Fruit fly (Drosophila melanogaster): Measurements from ENCODE around the gene CG5381.

CG5381 gene

dm6 chr2L:10341405-10341804 lies 18.5 kb upstream of the CG5381 start, which contains the start of gene CG31715 (continued):
- TF ChIP-seq lz (GFP tag; optimal IDR thresholded peaks at IDR 0.05) (no peak), Blimp-1 (GFP tag; optimal IDR thresholded peaks at IDR 0.05) (no peak), ss (GFP tag; optimal IDR thresholded peaks at IDR 0.05) (no peak), Gug (GFP tag; IDR thresholded peaks at IDR 0.05) (no peak), pdm3 (GFP tag; optimal IDR thresholded peaks at IDR 0.05) (peak; percentile 23), Eip78C (GFP tag) (no peak), Eip75B (GFP tag; optimal IDR thresholded peaks at IDR 0.05) (peak; percentile 38), CG6792 (GFP tag; optimal IDR thresholded peaks at IDR 0.05) (no peak), CG15336 (GFP tag; IDR thresholded peaks at IDR 0.05) (no peak; the same call in 1 of the 2 replicates), CG6808 (GFP tag; optimal IDR thresholded peaks at IDR 0.05) (no peak)

- TF ChIP-seq Eip78C (GFP tag) (peak; percentile 24), CG9139 (GFP tag; optimal IDR thresholded peaks at IDR 0.05) (no peak), CG15336 (GFP tag; IDR thresholded peaks at IDR 0.05) (no peak), CG8319 (GFP tag; optimal IDR thresholded peaks at IDR 0.05) (no peak), svp (GFP tag) (peak; percentile 71)
Measured at dm6 chr2L:10339841-10340240, 16.9 kb upstream of the CG5381 start.

- TF ChIP-seq CG6792 (GFP tag; optimal IDR thresholded peaks at IDR 0.05), result no peak
- TF ChIP-seq Lpt (GFP tag; optimal IDR thresholded peaks at IDR 0.05), result peak; percentile 16
- TF ChIP-seq ss (GFP tag; optimal IDR thresholded peaks at IDR 0.05), result no peak
- no peak for TF ChIP-seq CG8319 (GFP tag; optimal IDR thresholded peaks at IDR 0.05)
- no peak for TF ChIP-seq CG34406 (GFP tag; optimal IDR thresholded peaks at IDR 0.05)
- peak; percentile 28 for TF ChIP-seq Hr4 (GFP tag; optimal IDR thresholded peaks at IDR 0.05)
- TF ChIP-seq Ets96B (tag; optimal IDR thresholded peaks at IDR 0.05), result no peak
- TF ChIP-seq fkh (GFP tag; optimal IDR thresholded peaks at IDR 0.05), result peak; percentile 78
- no peak for TF ChIP-seq fd85E (GFP tag; optimal IDR thresholded peaks at IDR 0.05)
- peak; percentile 25 for TF ChIP-seq Smox (GFP tag; optimal IDR thresholded peaks at IDR 0.05)
- TF ChIP-seq CG6854 (GFP tag; optimal IDR thresholded peaks at IDR 0.05), result peak; percentile 19
- TF ChIP-seq Hr38 (GFP tag; optimal IDR thresholded peaks at IDR 0.05), result no peak
- no peak for TF ChIP-seq Gug (GFP tag; IDR thresholded peaks at IDR 0.05)
- TF ChIP-seq CG6808 (GFP tag; optimal IDR thresholded peaks at IDR 0.05), result no peak
- peak; percentile 15 for TF ChIP-seq lz (GFP tag; optimal IDR thresholded peaks at IDR 0.05)
- TF ChIP-seq eg (GFP tag; IDR thresholded peaks at IDR 0.05), result no peak
- TF ChIP-seq Met (GFP tag; optimal IDR thresholded peaks at IDR 0.05), result peak; percentile 18
- no peak for TF ChIP-seq CG6276 (GFP tag; optimal IDR thresholded peaks at IDR 0.05)
- no peak for TF ChIP-seq dac (GFP tag; optimal IDR thresholded peaks at IDR 0.05)
- peak; percentile 38 for TF ChIP-seq CG3032 (tag; optimal IDR thresholded peaks at IDR 0.05)
- peak; percentile 1 for TF ChIP-seq cyc (GFP tag; optimal IDR thresholded peaks at IDR 0.05)
- peak; percentile 1 for TF ChIP-seq achi (GFP tag; optimal IDR thresholded peaks at IDR 0.05)
- TF ChIP-seq CG3919 (GFP tag; optimal IDR thresholded peaks at IDR 0.05), result peak; percentile 21
- TF ChIP-seq CG10631 (GFP tag; optimal IDR thresholded peaks at IDR 0.05), result peak; percentile 45
- no peak for TF ChIP-seq CG10669 (GFP tag; optimal IDR thresholded peaks at IDR 0.05)
- TF ChIP-seq CG9139 (GFP tag; optimal IDR thresholded peaks at IDR 0.05), result no peak
- TF ChIP-seq CG7368 (GFP tag; optimal IDR thresholded peaks at IDR 0.05), result no peak
- TF ChIP-seq Eip93F (GFP tag; optimal IDR thresholded peaks at IDR 0.05), result peak; percentile 25
- peak; percentile 39 for TF ChIP-seq pdm3 (GFP tag; optimal IDR thresholded peaks at IDR 0.05)
- no peak for TF ChIP-seq CG32006 (GFP tag; optimal IDR thresholded peaks at IDR 0.05)
- peak; percentile 63 for TF ChIP-seq CG15336 (GFP tag; IDR thresholded peaks at IDR 0.05)
- no peak for TF ChIP-seq CG31627 (GFP tag; optimal IDR thresholded peaks at IDR 0.05)
- TF ChIP-seq Eip78C (GFP tag), result peak; percentile 73
- TF ChIP-seq vri (GFP tag; optimal IDR thresholded peaks at IDR 0.05), result peak; percentile 44
- no peak for TF ChIP-seq CG8632 (GFP tag; optimal IDR thresholded peaks at IDR 0.05)
- no peak for TF ChIP-seq CG8119 (GFP tag; IDR thresholded peaks at IDR 0.05)
- no peak for TF ChIP-seq CG6163 (GFP tag; IDR thresholded peaks at IDR 0.05)
- TF ChIP-seq dsx (GFP tag; optimal IDR thresholded peaks at IDR 0.05; ENCODE audit: poor library complexity, severe bottlenecking), result peak; percentile 19
- TF ChIP-seq Blimp-1 (GFP tag; optimal IDR thresholded peaks at IDR 0.05), result no peak
- peak; percentile 53 for TF ChIP-seq esn (GFP tag; optimal IDR thresholded peaks at IDR 0.05)
- no peak for TF ChIP-seq CG11762 (GFP tag; optimal IDR thresholded peaks at IDR 0.05; ENCODE audit: insufficient read depth)
- no peak for TF ChIP-seq CG4318 (GFP tag; optimal IDR thresholded peaks at IDR 0.05)
- no peak for TF ChIP-seq CG1621 (tag; optimal IDR thresholded peaks at IDR 0.05)
- TF ChIP-seq OdsH (GFP tag; optimal IDR thresholded peaks at IDR 0.05), result peak; percentile 31
Measured at dm6 chr2L:10339212-10339721, 16.4 kb upstream of the CG5381 start, which contains the start of gene SamDC. SamDC (plus strand) TSS chr2L:10339457.

Measured in whole organism, prepupa.